Worm (Caenorhabditis elegans) whole organism, L3 larva: ENCODE measurements around the gene dpm-3.

ENCODE experiments used
- R02D3.7 ChIP-seq: fragments of 150-350 bp; optimal IDR thresholded peaks from 2 replicates; lab custom pipeline; 2014; ENCODE audit warnings: missing biosample characterization, missing genetic modification characterization
- ZK546.5 ChIP-seq: sonication (generic microtip); optimal IDR thresholded peaks from 2 replicates; lab custom pipeline; 2017; ENCODE audit warnings: missing biosample characterization, missing genetic modification characterization
- aly-2 ChIP-seq: fragments of 150-350 bp; optimal IDR thresholded peaks from 2 replicates; lab custom pipeline; 2014; ENCODE audit warnings: missing biosample characterization, missing genetic modification characterization
- ama-1 ChIP-seq: fragments of 150-350 bp; optimal IDR thresholded peaks from 2 replicates; lab custom pipeline; 2018
- daf-12 ChIP-seq: fragments of 150-350 bp; optimal IDR thresholded peaks from 2 replicates; lab custom pipeline; 2014; ENCODE audit warnings: missing biosample characterization, missing genetic modification reagents, missing genetic modification characterization
- egl-27 ChIP-seq: sonication (generic microtip); optimal IDR thresholded peaks from 4 replicates; lab custom pipeline; 2017; ENCODE audit warnings: missing biosample characterization, missing genetic modification reagents, missing genetic modification characterization
- egl-5 ChIP-seq: fragments of 150-350 bp; optimal IDR thresholded peaks from 2 replicates; lab custom pipeline; 2017; ENCODE audit warnings: missing biosample characterization, missing genetic modification reagents, missing genetic modification characterization, inconsistent platforms
- elt-1 ChIP-seq: fragments of 150-350 bp; optimal IDR thresholded peaks from 2 replicates; lab custom pipeline; 2014; ENCODE audit warnings: missing biosample characterization, missing genetic modification characterization
- elt-2 ChIP-seq: sonication (generic microtip); optimal IDR thresholded peaks from 2 replicates; lab custom pipeline; 2016; ENCODE audit warnings: missing genetic modification reagents, mild to moderate bottlenecking, missing genetic modification characterization, missing compliant biosample characterization
- elt-3 ChIP-seq, 3 experiments: fragments of 150-350 bp in 1 of 3; sonication (generic microtip) in 2 of 3; optimal IDR thresholded peaks; 2 replicates in 2 of 3; 4 replicates in 1 of 3; lab custom pipeline; 2014 to 2017; ENCODE audit warnings: missing biosample characterization in 3 of 3, missing genetic modification characterization in 3 of 3
- fkh-10 ChIP-seq: sonication (generic microtip); optimal IDR thresholded peaks from 2 replicates; lab custom pipeline; 2017; ENCODE audit warnings: missing biosample characterization, missing genetic modification reagents, missing genetic modification characterization
- fkh-2 ChIP-seq: fragments of 150-350 bp; optimal IDR thresholded peaks from 2 replicates; lab custom pipeline; 2014; ENCODE audit warnings: missing biosample characterization, missing genetic modification reagents, missing genetic modification characterization
- fos-1 ChIP-seq: fragments of 150-350 bp; optimal IDR thresholded peaks from 2 replicates; lab custom pipeline; 2014; ENCODE audit warnings: missing biosample characterization, missing genetic modification characterization
- hmg-11 ChIP-seq: sonication (generic microtip); optimal IDR thresholded peaks from 2 replicates; lab custom pipeline; 2016; ENCODE audit warnings: missing genetic modification characterization, missing compliant biosample characterization
- jun-1 ChIP-seq: fragments of 150-350 bp; optimal IDR thresholded peaks from 2 replicates; lab custom pipeline; 2014; ENCODE audit warnings: missing biosample characterization, missing genetic modification reagents, missing genetic modification characterization
- lin-15B ChIP-seq: fragments of 150-350 bp; optimal IDR thresholded peaks from 2 replicates; lab custom pipeline; 2014; ENCODE audit warnings: missing biosample characterization, missing genetic modification characterization
- lin-39 ChIP-seq: fragments of 150-350 bp; optimal IDR thresholded peaks from 2 replicates; lab custom pipeline; 2018; ENCODE audit warnings: missing biosample characterization, missing genetic modification reagents, missing genetic modification characterization
- lsy-12 ChIP-seq: sonication (generic microtip); optimal IDR thresholded peaks from 2 replicates; lab custom pipeline; 2016; ENCODE audit warnings: mild to moderate bottlenecking, missing genetic modification characterization, missing compliant biosample characterization
- nfya-1 ChIP-seq: sonication (generic microtip); optimal IDR thresholded peaks from 2 replicates; lab custom pipeline; 2017; ENCODE audit warnings: missing genetic modification characterization, mild to moderate bottlenecking, missing compliant biosample characterization, antibody characterized with exemption, moderate library complexity; ENCODE audit not compliant: insufficient read depth
- nhr-11 ChIP-seq: fragments of 150-350 bp; optimal IDR thresholded peaks from 2 replicates; lab custom pipeline; 2014; ENCODE audit warnings: missing biosample characterization, missing genetic modification characterization
- nhr-12 ChIP-seq: fragments of 150-350 bp; optimal IDR thresholded peaks from 2 replicates; lab custom pipeline; 2014; ENCODE audit warnings: missing biosample characterization, missing genetic modification characterization
- nhr-237 ChIP-seq: fragments of 150-350 bp; optimal IDR thresholded peaks from 2 replicates; lab custom pipeline; 2014; ENCODE audit warnings: missing biosample characterization, missing genetic modification characterization
- nhr-25 ChIP-seq: sonication (generic microtip); optimal IDR thresholded peaks from 2 replicates; lab custom pipeline; 2017; ENCODE audit warnings: missing biosample characterization, missing genetic modification characterization
- nhr-28 ChIP-seq: fragments of 150-350 bp; optimal IDR thresholded peaks from 2 replicates; lab custom pipeline; 2014; ENCODE audit warnings: missing biosample characterization, missing genetic modification characterization
- nhr-43 ChIP-seq: sonication (generic microtip); optimal IDR thresholded peaks from 2 replicates; lab custom pipeline; 2016; ENCODE audit warnings: mild to moderate bottlenecking, missing genetic modification characterization, missing compliant biosample characterization; ENCODE audit not compliant: poor library complexity, severe bottlenecking
- nhr-67 ChIP-seq: fragments of 150-350 bp; optimal IDR thresholded peaks from 2 replicates; lab custom pipeline; 2014; ENCODE audit warnings: missing biosample characterization, missing genetic modification characterization
- nhr-76 ChIP-seq: fragments of 150-350 bp; sonication (generic microtip); optimal IDR thresholded peaks from 5 replicates; lab custom pipeline; 2014; ENCODE audit warnings: missing biosample characterization, missing genetic modification characterization
- pha-4 ChIP-seq: fragments of 150-350 bp; optimal IDR thresholded peaks from 2 replicates; lab custom pipeline; 2014; ENCODE audit warnings: missing biosample characterization, missing genetic modification reagents, missing genetic modification characterization
- pqm-1 ChIP-seq: fragments of 150-350 bp; optimal IDR thresholded peaks from 2 replicates; lab custom pipeline; 2017; ENCODE audit warnings: missing biosample characterization, missing genetic modification characterization, inconsistent platforms
- sea-2 ChIP-seq: fragments of 150-350 bp; sonication (generic microtip); optimal IDR thresholded peaks from 4 replicates; lab custom pipeline; 2014; ENCODE audit warnings: missing biosample characterization, missing genetic modification reagents, missing genetic modification characterization
- skn-1 ChIP-seq: fragments of 150-350 bp; optimal IDR thresholded peaks from 2 replicates; lab custom pipeline; 2014; ENCODE audit warnings: missing biosample characterization, missing genetic modification characterization
- snpc-4 ChIP-seq: fragments of 150-350 bp; optimal IDR thresholded peaks from 2 replicates; lab custom pipeline; 2014; ENCODE audit warnings: missing biosample characterization, missing genetic modification characterization
- unc-39 ChIP-seq: sonication (generic microtip); optimal IDR thresholded peaks from 4 replicates; lab custom pipeline; 2017; ENCODE audit warnings: missing biosample characterization, missing genetic modification characterization
- unc-62 ChIP-seq: fragments of 150-350 bp; sonication (generic microtip); optimal IDR thresholded peaks from 4 replicates; lab custom pipeline; 2014; ENCODE audit warnings: missing biosample characterization, missing genetic modification reagents, missing genetic modification characterization
- ztf-4 ChIP-seq: fragments of 150-350 bp; optimal IDR thresholded peaks from 2 replicates; lab custom pipeline; 2014; ENCODE audit warnings: missing biosample characterization, missing genetic modification characterization

The dpm-3 gene

DNA sequence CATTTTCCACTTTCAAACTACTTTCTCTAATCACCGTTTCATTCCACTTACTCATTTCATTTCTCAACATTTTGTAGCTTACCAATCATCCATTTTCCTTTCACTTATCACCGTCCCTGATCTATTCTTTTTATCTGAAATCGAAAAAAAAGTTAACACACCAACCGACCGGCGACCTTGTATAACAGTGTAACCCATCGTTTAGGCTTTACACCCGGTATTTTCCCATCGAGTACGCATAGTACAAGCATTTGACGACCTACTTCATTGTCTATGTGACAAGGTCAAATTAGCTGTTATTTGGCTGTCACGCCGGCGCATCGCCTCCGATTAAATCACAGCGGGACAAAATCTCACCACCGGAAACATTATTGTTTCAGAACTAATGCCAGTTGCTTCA, 38.1 kb downstream of the dpm-3 start:
- TF ChIP-seq nhr-67 (tag; lab: Kevin White, UChicago) (no peak), nhr-25 (peak; percentile 89), elt-1 (tag; lab: Kevin White, UChicago) (peak; percentile 81)

DNA sequence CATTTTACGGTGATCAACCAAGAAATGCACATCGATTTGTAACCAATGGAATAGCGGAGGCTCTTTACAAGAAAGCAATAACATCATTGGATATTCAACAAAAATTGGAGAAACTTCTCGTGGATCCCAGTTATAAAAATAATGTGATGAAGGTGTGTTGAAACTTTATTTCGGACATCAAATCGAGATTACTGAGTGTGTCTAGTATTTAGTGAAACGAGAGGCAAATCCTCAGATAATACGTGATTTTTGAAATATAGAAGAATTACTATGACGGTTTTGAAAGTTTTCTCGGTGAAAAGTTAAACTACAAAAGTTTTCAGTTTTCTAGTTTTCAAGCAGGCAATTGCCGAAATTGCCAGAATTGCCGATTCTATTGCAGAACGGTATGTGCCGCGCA, 40.4 kb downstream of the dpm-3 start:
- TF ChIP-seq jun-1 (no peak), elt-2 (tag; lab: Kevin White, UChicago) (no peak), nhr-237 (tag; lab: Kevin White, UChicago) (no peak), nfya-1 (no peak), aly-2 (tag; lab: Kevin White, UChicago) (no peak), fos-1 (tag; lab: Kevin White, UChicago) (no peak), unc-62 (no peak), nhr-76 (tag; lab: Kevin White, UChicago) (no peak)

DNA sequence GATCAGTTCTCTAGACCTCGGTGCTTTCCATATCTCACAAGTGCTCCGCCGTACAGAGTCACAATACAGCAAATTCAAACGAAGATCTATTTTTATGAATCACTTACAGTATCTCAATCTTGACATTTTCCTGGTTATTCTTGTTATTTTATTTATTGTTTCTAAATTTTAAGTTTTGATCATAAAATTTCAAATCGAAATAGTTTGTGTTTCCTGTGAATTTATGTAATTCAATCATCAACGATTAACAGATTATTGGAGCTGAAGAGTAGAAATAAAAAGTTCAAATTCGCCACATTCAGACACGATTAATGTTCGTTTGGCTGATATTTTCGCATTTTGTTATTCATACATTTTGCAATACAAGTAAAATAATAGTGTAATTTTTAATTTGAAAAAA, 41.0 kb downstream of the dpm-3 start, which contains the start of gene clec-184:
Gene clec-184 (plus strand): TSS at position 301 of the 400 bp plus-strand sequence.
- no peak for TF ChIP-seq nhr-43 (tag; lab: Kevin White, UChicago)
- TF ChIP-seq ZK546.5 (tag; lab: Kevin White, UChicago): no peak
- TF ChIP-seq pqm-1 (tag; lab: Kevin White, UChicago): no peak
- no peak for TF ChIP-seq elt-2 (tag; lab: Kevin White, UChicago)
- no peak for TF ChIP-seq nhr-25
- TF ChIP-seq ztf-4 (tag; lab: Kevin White, UChicago): no peak
- TF ChIP-seq R02D3.7 (tag; lab: Kevin White, UChicago): no peak
- no peak for TF ChIP-seq nhr-28

DNA sequence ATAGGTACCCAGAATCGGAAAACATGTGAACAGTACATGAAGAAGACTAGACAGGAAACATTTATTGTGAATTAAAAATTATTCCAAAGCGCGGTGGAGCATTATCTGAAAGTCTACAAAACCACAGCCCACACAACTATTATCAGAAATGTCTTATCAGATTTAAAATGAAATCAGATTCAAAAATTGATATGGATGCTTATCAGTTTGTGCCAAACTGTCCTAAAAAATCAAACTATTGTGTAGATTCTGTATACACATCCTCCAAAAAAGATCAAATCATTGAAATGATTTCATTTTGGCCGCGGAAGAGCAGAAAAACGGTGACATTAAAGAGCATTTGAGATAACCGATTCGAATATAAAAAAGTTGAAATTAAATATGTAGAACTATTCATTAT, 44.1 kb downstream of the dpm-3 start, which contains the start of gene irg-4:
Gene irg-4 (plus strand): TSS at position 392 of the 400 bp plus-strand sequence.
- TF ChIP-seq nfya-1: no peak
- peak; percentile 91 for TF ChIP-seq pqm-1 (tag; lab: Kevin White, UChicago)
- peak; percentile 23 for TF ChIP-seq jun-1
- TF ChIP-seq elt-2 (tag; lab: Kevin White, UChicago): peak; percentile 96
- TF ChIP-seq, all 47 proteins: peak for 3

DNA sequence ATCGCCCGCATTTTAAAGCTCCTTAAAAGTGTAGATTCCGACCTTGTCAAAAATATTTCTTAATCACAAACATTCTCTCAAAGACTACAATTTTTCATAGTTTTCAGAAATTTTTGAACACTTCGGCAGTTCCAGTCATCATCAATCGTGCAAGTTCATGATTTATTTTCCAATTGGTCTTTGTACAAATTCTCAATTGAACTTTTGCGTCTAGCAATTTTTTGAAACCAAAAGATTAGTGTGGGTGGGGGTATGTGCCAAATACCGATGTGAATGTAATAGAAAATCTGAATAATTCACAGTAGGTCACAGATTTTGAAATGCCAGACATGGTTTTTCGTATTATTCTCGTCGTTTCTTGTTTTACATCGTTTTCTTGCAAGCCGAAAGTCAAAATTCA, 47.0 kb downstream of the dpm-3 start, which contains the start of gene clec-185:
Gene clec-185 (plus strand): TSS at position 301 of the 400 bp plus-strand sequence.
- TF ChIP-seq egl-27 (tag; lab: Kevin White, UChicago): no peak
- TF ChIP-seq snpc-4 (tag; lab: Kevin White, UChicago): no peak
- no peak for TF ChIP-seq ama-1 (lab: Kevin White, UChicago)
- TF ChIP-seq lin-15B (tag; lab: Kevin White, UChicago): no peak
- no peak for TF ChIP-seq skn-1 (tag; lab: Kevin White, UChicago)
- no peak for TF ChIP-seq nhr-76 (tag; lab: Kevin White, UChicago)
- TF ChIP-seq fos-1 (tag; lab: Kevin White, UChicago): no peak
- no peak for TF ChIP-seq fkh-2 (tag; lab: Kevin White, UChicago)
- no peak for TF ChIP-seq nhr-67 (tag; lab: Kevin White, UChicago)
- no peak for TF ChIP-seq elt-3 (tag; optimal IDR thresholded peaks at IDR 0.05; lab: Kevin White, UChicago)
- no peak for TF ChIP-seq unc-39 (tag; lab: Kevin White, UChicago)
- no peak for TF ChIP-seq jun-1
- TF ChIP-seq lsy-12 (tag; lab: Kevin White, UChicago): no peak
- TF ChIP-seq pha-4 (tag; lab: Kevin White, UChicago): no peak
- TF ChIP-seq elt-1 (tag; lab: Kevin White, UChicago): no peak
- no peak for TF ChIP-seq unc-62
- TF ChIP-seq nfya-1: no peak
- TF ChIP-seq nhr-237 (tag; lab: Kevin White, UChicago): no peak

DNA sequence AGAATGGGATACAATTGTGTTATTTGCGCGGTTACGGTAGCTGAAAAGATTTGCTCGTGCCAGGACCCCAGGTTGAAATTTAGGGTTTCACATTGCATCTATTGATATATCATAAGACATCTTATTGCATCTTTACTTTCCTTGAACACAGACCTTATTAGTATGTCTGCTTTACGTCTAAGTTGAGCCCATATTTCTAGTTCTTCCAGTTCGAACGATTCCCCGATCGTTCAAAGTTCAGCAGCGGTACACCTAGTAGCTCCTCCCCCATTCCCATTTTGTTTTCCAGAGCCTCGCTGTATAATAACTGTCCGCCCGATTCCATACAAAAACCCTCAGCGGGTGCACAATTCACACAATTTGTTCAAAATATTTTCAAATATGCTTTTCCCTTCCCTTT, 50.3 kb downstream of the dpm-3 start, which contains the start of gene C25G4.17:
Gene C25G4.17 (plus strand): TSS at position 301 of the 400 bp plus-strand sequence.
- TF ChIP-seq nhr-28 (no peak), nhr-237 (tag; lab: Kevin White, UChicago) (no peak), R02D3.7 (tag; lab: Kevin White, UChicago) (no peak), nhr-11 (no peak), hmg-11 (tag; lab: Kevin White, UChicago) (no peak), lin-39 (no peak), fkh-2 (tag; lab: Kevin White, UChicago) (no peak), pqm-1 (tag; lab: Kevin White, UChicago) (no peak), nhr-43 (tag; lab: Kevin White, UChicago) (no peak), daf-12 (tag; lab: Kevin White, UChicago) (no peak), egl-5 (tag; lab: Kevin White, UChicago) (no peak), sea-2 (no peak), skn-1 (tag; lab: Kevin White, UChicago) (no peak), fkh-10 (GFP tag; lab: Kevin White, UChicago) (no peak), nhr-12 (tag; lab: Kevin White, UChicago) (no peak), unc-39 (tag; lab: Kevin White, UChicago) (no peak), fos-1 (tag; lab: Kevin White, UChicago) (no peak)
